Worm (Caenorhabditis elegans) whole organism, L1 larva: ENCODE results near the gene K04A8.1.

Experiments
- C04F5.9 ChIP-seq: sonication (generic microtip); optimal IDR thresholded peaks from 2 replicates; lab custom pipeline; 2016; ENCODE audit warnings: missing genetic modification characterization, missing compliant biosample characterization
- C16A3.4 ChIP-seq: fragments of 150-350 bp; optimal IDR thresholded peaks from 2 replicates; lab custom pipeline; 2014; ENCODE audit warnings: missing biosample characterization, missing genetic modification characterization
- C34B4.2 ChIP-seq: sonication (generic microtip); optimal IDR thresholded peaks from 2 replicates; lab custom pipeline; 2017; ENCODE audit warnings: mild to moderate bottlenecking, missing genetic modification characterization, missing compliant biosample characterization
- F16B12.6 ChIP-seq: fragments of 150-350 bp; optimal IDR thresholded peaks from 2 replicates; lab custom pipeline; 2014; ENCODE audit warnings: missing biosample characterization, missing genetic modification characterization
- aha-1 ChIP-seq: fragments of 150-350 bp; optimal IDR thresholded peaks from 2 replicates; lab custom pipeline; 2014; ENCODE audit warnings: missing biosample characterization, missing genetic modification characterization
- alr-1 ChIP-seq: fragments of 200-800 bp; sonication (Bioruptor generic); optimal IDR thresholded peaks from 2 replicates; lab custom pipeline; 2018; ENCODE audit warnings: borderline replicate concordance, mild to moderate bottlenecking, missing genetic modification characterization, missing compliant biosample characterization
- ceh-63 ChIP-seq: fragments of 200-800 bp; sonication (Bioruptor generic); optimal IDR thresholded peaks from 2 replicates; lab custom pipeline; 2018; ENCODE audit warnings: mild to moderate bottlenecking, missing genetic modification characterization, missing compliant biosample characterization
- ces-1 ChIP-seq: fragments of 150-350 bp; optimal IDR thresholded peaks from 2 replicates; lab custom pipeline; 2014; ENCODE audit warnings: missing biosample characterization, missing genetic modification reagents, missing genetic modification characterization
- dpl-1 ChIP-seq, 3 experiments: fragments of 150-350 bp in 2 of 3; sonication (generic microtip) in 1 of 3; optimal IDR thresholded peaks; 2 replicates each; lab custom pipeline; 2014 to 2017; ENCODE audit warnings: missing biosample characterization in 3 of 3, missing genetic modification characterization in 3 of 3, missing genetic modification reagents in 3 of 3
- dsc-1 ChIP-seq: sonication (generic microtip); optimal IDR thresholded peaks from 2 replicates; lab custom pipeline; 2016; ENCODE audit warnings: mild to moderate bottlenecking, missing genetic modification characterization, missing compliant biosample characterization
- efl-1 ChIP-seq, 4 experiments: fragments of 150-350 bp; optimal IDR thresholded peaks in 3 of 4; peaks in 1 of 4; 1 replicate in 1 of 4; 2 replicates in 3 of 4; lab custom pipeline; 2014; ENCODE audit warnings: missing biosample characterization in 2 of 4, missing genetic modification characterization in 2 of 4, missing genetic modification reagents in 2 of 4
- egl-13 ChIP-seq: sonication (generic microtip); optimal IDR thresholded peaks from 2 replicates; lab custom pipeline; 2016; ENCODE audit warnings: missing genotype, missing genetic modification reagents, missing genetic modification characterization, missing compliant biosample characterization
- egl-27 ChIP-seq, 2 experiments: fragments of 150-350 bp in 1 of 2; sonication (generic microtip); optimal IDR thresholded peaks; 3 replicates each; lab custom pipeline; 2017 to 2018; ENCODE audit warnings: missing biosample characterization in 2 of 2, missing genetic modification characterization in 2 of 2, missing genetic modification reagents in 2 of 2
- elt-3 ChIP-seq, 6 experiments: fragments of 150-350 bp in 1 of 6; sonication (generic microtip); optimal IDR thresholded peaks; 2 replicates each; lab custom pipeline; 2017 to 2018; ENCODE audit warnings: missing biosample characterization in 6 of 6, missing genetic modification characterization in 6 of 6, inconsistent platforms in 1 of 6
- fkh-10 ChIP-seq: sonication (generic microtip); optimal IDR thresholded peaks from 2 replicates; lab custom pipeline; 2017; ENCODE audit warnings: missing biosample characterization, missing genetic modification reagents, missing genetic modification characterization
- isw-1 ChIP-seq: fragments of 200-800 bp; sonication (Bioruptor generic); IDR thresholded peaks from 2 replicates; pipeline ENCODE4 v1.3.6; 2022; ENCODE audit warnings: missing genetic modification characterization, missing compliant biosample characterization
- jun-1 ChIP-seq: fragments of 150-350 bp; optimal IDR thresholded peaks from 2 replicates; lab custom pipeline; 2014; ENCODE audit warnings: missing biosample characterization, missing genetic modification reagents, missing genetic modification characterization
- lin-13 ChIP-seq: fragments of 150-350 bp; optimal IDR thresholded peaks from 2 replicates; lab custom pipeline; 2014; ENCODE audit warnings: missing biosample characterization, missing genetic modification reagents, missing genetic modification characterization
- lin-14 ChIP-seq: fragments of 200-800 bp; sonication (Bioruptor generic); optimal IDR thresholded peaks from 2 replicates; lab custom pipeline; 2018; ENCODE audit warnings: mild to moderate bottlenecking, missing genetic modification characterization, moderate library complexity, missing compliant biosample characterization
- lin-15B ChIP-seq: fragments of 150-350 bp; sonication (generic microtip); optimal IDR thresholded peaks from 3 replicates; lab custom pipeline; 2014; ENCODE audit warnings: missing biosample characterization, missing genetic modification characterization
- lin-35 ChIP-seq, 2 experiments: fragments of 150-350 bp; optimal IDR thresholded peaks; 2 replicates each; lab custom pipeline; 2014; ENCODE audit warnings: missing biosample characterization in 2 of 2, missing genetic modification characterization in 2 of 2, missing genetic modification reagents in 2 of 2
- lir-3 ChIP-seq: sonication (generic microtip); optimal IDR thresholded peaks from 2 replicates; lab custom pipeline; 2016; ENCODE audit warnings: mild to moderate bottlenecking, missing genetic modification characterization, moderate library complexity, missing compliant biosample characterization; ENCODE audit not compliant: poor library complexity
- mep-1 ChIP-seq: fragments of 150-350 bp; optimal IDR thresholded peaks from 2 replicates; lab custom pipeline; 2014; ENCODE audit warnings: missing biosample characterization, missing genetic modification characterization
- nhr-12 ChIP-seq: sonication (generic microtip); optimal IDR thresholded peaks from 2 replicates; lab custom pipeline; 2017; ENCODE audit warnings: missing biosample characterization, missing genetic modification characterization
- nhr-20 ChIP-seq: sonication (generic microtip); optimal IDR thresholded peaks from 2 replicates; lab custom pipeline; 2016; ENCODE audit warnings: mild to moderate bottlenecking, missing genetic modification characterization, missing compliant biosample characterization
- nhr-237 ChIP-seq: fragments of 150-350 bp; optimal IDR thresholded peaks from 2 replicates; lab custom pipeline; 2014; ENCODE audit warnings: missing biosample characterization, missing genetic modification characterization
- nhr-47 ChIP-seq: sonication (generic microtip); optimal IDR thresholded peaks from 2 replicates; lab custom pipeline; 2016; ENCODE audit warnings: mild to moderate bottlenecking, missing genetic modification characterization, moderate library complexity, missing compliant biosample characterization
- nhr-71 ChIP-seq: sonication (generic microtip); optimal IDR thresholded peaks from 2 replicates; lab custom pipeline; 2016; ENCODE audit warnings: mild to moderate bottlenecking, missing genetic modification characterization, moderate library complexity, missing compliant biosample characterization
- nhr-76 ChIP-seq: sonication (generic microtip); optimal IDR thresholded peaks from 2 replicates; lab custom pipeline; 2017; ENCODE audit warnings: missing biosample characterization, missing genetic modification characterization
- nhr-77 ChIP-seq: fragments of 150-350 bp; optimal IDR thresholded peaks from 2 replicates; lab custom pipeline; 2014; ENCODE audit warnings: missing biosample characterization, missing genetic modification characterization
- pag-3 ChIP-seq: sonication (generic microtip); optimal IDR thresholded peaks from 2 replicates; lab custom pipeline; 2017; ENCODE audit warnings: missing genetic modification characterization, mild to moderate bottlenecking, missing compliant biosample characterization, antibody characterized with exemption, borderline replicate concordance; ENCODE audit not compliant: insufficient read depth
- pqm-1 ChIP-seq: sonication (generic microtip); optimal IDR thresholded peaks from 3 replicates; lab custom pipeline; 2017; ENCODE audit warnings: missing biosample characterization, missing genetic modification characterization
- skn-1 ChIP-seq: fragments of 150-350 bp; optimal IDR thresholded peaks from 2 replicates; lab custom pipeline; 2014; ENCODE audit warnings: missing biosample characterization, missing genetic modification characterization
- snu-23 ChIP-seq: sonication (generic microtip); optimal IDR thresholded peaks from 2 replicates; lab custom pipeline; 2016; ENCODE audit warnings: missing genetic modification characterization, missing compliant biosample characterization
- swsn-7 ChIP-seq: sonication (generic microtip); optimal IDR thresholded peaks from 2 replicates; lab custom pipeline; 2016; ENCODE audit warnings: missing genetic modification characterization, missing compliant biosample characterization
- unc-130 ChIP-seq: fragments of 150-350 bp; optimal IDR thresholded peaks from 2 replicates; lab custom pipeline; 2017; ENCODE audit warnings: missing biosample characterization, missing genetic modification characterization, inconsistent platforms
- vab-15 ChIP-seq: sonication (generic microtip); optimal IDR thresholded peaks from 2 replicates; lab custom pipeline; 2017; ENCODE audit warnings: missing genotype, mild to moderate bottlenecking, missing genetic modification characterization, missing compliant biosample characterization
- ztf-11 ChIP-seq, 2 experiments: sonication (generic microtip); optimal IDR thresholded peaks; 2 replicates each; lab custom pipeline; 2016 to 2017; ENCODE audit warnings: missing genetic modification characterization in 2 of 2, missing biosample characterization in 1 of 2, missing compliant biosample characterization in 1 of 2
- ztf-4 ChIP-seq: fragments of 150-350 bp; optimal IDR thresholded peaks from 2 replicates; lab custom pipeline; 2014; ENCODE audit warnings: missing biosample characterization, missing genetic modification characterization

Gene K04A8.1

ce11 chrV:6546450-6547171, 19.5 kb upstream of the K04A8.1 start, which contains the start of gene dre-1:
Gene dre-1, minus strand, starts transcription at chrV:6546500.
- no peak for TF ChIP-seq nhr-12 (tag; lab: Kevin White, UChicago)
- no peak for TF ChIP-seq skn-1 (tag; lab: Kevin White, UChicago)
- peak in 1 of 2 experiments; percentile 12 for TF ChIP-seq lin-35 (GFP tag; optimal IDR thresholded peaks at IDR 0.05; lab: Kevin White, UChicago)
- no peak for TF ChIP-seq lin-15B (tag; lab: Kevin White, UChicago)
- TF ChIP-seq elt-3 (tag; optimal IDR thresholded peaks at IDR 0.05; lab: Kevin White, UChicago), result no peak
- no peak for TF ChIP-seq fkh-10 (GFP tag; lab: Kevin White, UChicago)
- no peak for TF ChIP-seq snu-23 (GFP tag; lab: Kevin White, UChicago)
- TF ChIP-seq efl-1 (optimal IDR thresholded peaks at IDR 0.05; lab: Kevin White, UChicago), result no peak
- peak in 1 of 2 experiments; percentile 35 for TF ChIP-seq efl-1 (GFP tag; optimal IDR thresholded peaks at IDR 0.05 in 1 of 2; lab: Kevin White, UChicago)
- TF ChIP-seq ztf-4 (tag; lab: Kevin White, UChicago), result no peak
- no peak for TF ChIP-seq nhr-77
- TF ChIP-seq, all 84 proteins: peak for 2

DNA sequence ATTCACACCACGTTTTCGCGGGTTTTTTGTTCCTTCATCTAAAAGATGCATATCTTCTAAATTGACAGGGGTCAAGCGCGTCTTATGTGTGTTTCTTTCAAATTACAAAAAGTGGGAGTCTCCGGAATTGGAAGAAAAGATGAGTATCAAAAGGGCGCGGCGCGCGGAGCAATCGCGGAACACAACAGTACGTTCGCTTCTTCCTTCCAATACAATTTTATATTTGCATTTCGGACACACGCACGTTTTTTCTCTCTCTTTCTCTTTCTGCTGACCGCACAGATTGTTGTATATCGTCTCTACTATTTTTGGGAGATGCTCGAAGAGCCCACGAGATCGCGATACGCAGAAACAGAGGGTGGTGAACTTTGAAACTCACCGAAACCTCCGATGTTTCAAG, 17.8 kb upstream of the K04A8.1 start:
- TF ChIP-seq efl-1 (optimal IDR thresholded peaks at IDR 0.05; lab: Kevin White, UChicago) (no peak), efl-1 (GFP tag; optimal IDR thresholded peaks at IDR 0.05 in 1 of 2; lab: Kevin White, UChicago) (peak in 1 of 2 experiments; percentile 21), ceh-63 (GFP tag; lab: Kevin White, UChicago) (no peak)

DNA sequence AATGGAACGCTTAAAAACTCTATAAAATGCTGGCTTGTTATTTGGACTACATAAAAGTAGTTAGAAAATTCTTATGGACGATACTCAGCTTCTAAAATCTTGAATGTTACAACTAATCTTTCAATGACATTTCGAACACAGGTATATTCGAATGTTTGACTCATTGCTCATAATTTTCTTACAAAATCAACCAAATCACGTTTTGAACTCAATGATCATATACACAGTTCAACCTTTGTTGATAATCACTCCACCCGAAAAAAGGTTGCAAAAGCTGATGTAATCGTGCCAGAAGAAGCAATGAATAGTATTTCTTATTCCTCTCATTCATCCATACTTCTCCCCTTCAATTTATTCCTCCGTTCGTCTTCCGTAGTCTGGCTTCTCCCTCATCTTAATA, 17.0 kb upstream of the K04A8.1 start, which contains the start of gene K04A8.20:
Gene K04A8.20, plus strand, starts transcription at position 301 of the 400 bp plus-strand sequence.
- TF ChIP-seq efl-1 (optimal IDR thresholded peaks at IDR 0.05; lab: Kevin White, UChicago) (no peak), efl-1 (GFP tag; optimal IDR thresholded peaks at IDR 0.05 in 1 of 2; lab: Kevin White, UChicago) (peak in 1 of 2 experiments; percentile 83), C04F5.9 (tag; lab: Kevin White, UChicago) (no peak), egl-13 (tag; lab: Kevin White, UChicago) (no peak)

- TF ChIP-seq ztf-11 (tag; optimal IDR thresholded peaks at IDR 0.05; lab: Kevin White, UChicago), result no peak
These were observed 16.3 kb upstream of the K04A8.1 start, which contains the start of gene lipl-4 for ce11 chrV:6549871-6550270. Gene lipl-4, plus strand, starts transcription at chrV:6550171.

DNA sequence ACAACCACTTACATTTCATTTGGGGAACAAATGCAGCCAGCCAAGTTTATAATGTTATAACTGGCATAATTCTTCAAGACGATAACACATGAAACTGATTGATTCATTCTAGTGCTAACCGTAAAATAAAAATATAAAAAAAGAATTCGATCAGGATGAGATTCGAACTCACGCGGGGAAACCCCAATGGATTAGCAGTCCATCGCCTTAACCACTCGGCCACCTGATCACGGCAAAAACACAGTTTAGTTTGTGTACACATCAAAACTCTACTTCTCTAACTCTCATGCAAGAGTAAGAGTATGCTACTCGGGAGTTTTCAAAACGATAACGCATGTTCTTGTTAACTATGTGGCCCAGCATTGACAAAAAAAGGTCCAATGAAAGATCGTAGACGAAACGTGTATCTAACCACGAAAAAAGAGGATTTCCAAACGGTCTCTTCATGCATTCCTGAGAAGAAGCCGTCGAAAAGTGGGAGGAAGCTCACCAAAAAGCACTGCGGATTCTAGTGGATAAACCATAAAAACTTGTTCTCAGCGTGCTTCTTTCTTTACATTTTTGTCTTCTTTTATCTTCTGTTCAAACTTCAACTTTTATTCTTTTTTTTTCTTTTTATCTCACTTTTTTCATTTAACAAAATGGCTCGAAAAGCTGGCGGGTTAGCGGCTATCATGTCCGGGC, 14.3 kb upstream of the K04A8.1 start, which contains the start of gene twk-10:
Gene twk-10, plus strand, starts transcription at position 634 of the 684 bp plus-strand sequence.
- TF ChIP-seq lir-3 (tag; lab: Kevin White, UChicago) (no peak), egl-27 (tag; optimal IDR thresholded peaks at IDR 0.05; lab: Kevin White, UChicago) (no peak), mep-1 (peak; percentile 52), nhr-47 (tag; lab: Kevin White, UChicago) (no peak), dsc-1 (peak; percentile 3), fkh-10 (GFP tag; lab: Kevin White, UChicago) (no peak), vab-15 (tag; lab: Kevin White, UChicago) (no peak), nhr-237 (tag; lab: Kevin White, UChicago) (no peak), pqm-1 (tag; lab: Kevin White, UChicago) (no peak), unc-130 (no peak), nhr-77 (peak; percentile 28), ces-1 (no peak), nhr-76 (no peak), nhr-20 (tag; lab: Kevin White, UChicago) (peak; percentile 47), ceh-63 (GFP tag; lab: Kevin White, UChicago) (no peak), alr-1 (tag; lab: Kevin White, UChicago) (no peak), isw-1 (GFP tag; lab: Robert Waterston, UW) (no peak), nhr-71 (tag; lab: Kevin White, UChicago) (no peak), C34B4.2 (tag; lab: Kevin White, UChicago) (no peak), lin-13 (GFP tag; lab: Kevin White, UChicago) (no peak), aha-1 (tag; lab: Kevin White, UChicago) (no peak), jun-1 (tag; lab: Kevin White, UChicago) (no peak), F16B12.6 (tag; lab: Kevin White, UChicago) (no peak), C16A3.4 (tag; lab: Kevin White, UChicago) (peak; percentile 28), lin-14 (GFP tag; lab: Kevin White, UChicago) (peak; percentile 17), dpl-1 (GFP tag; optimal IDR thresholded peaks at IDR 0.05; lab: Kevin White, UChicago) (peak in 1 of 3 experiments; percentile 35), ztf-4 (tag; lab: Kevin White, UChicago) (no peak), swsn-7 (tag; lab: Kevin White, UChicago) (peak; percentile 24), pag-3 (no peak)
